Worm (Caenorhabditis elegans) whole organism, L4/young adult: ENCODE measurements around the gene C32H11.3.

ENCODE experiments used
- W03F9.2 ChIP-seq: fragments of 150-350 bp; optimal IDR thresholded peaks from 2 replicates; lab custom pipeline; 2014; ENCODE audit warnings: missing biosample characterization, missing genetic modification characterization
- dao-5 ChIP-seq: sonication (generic microtip); optimal IDR thresholded peaks from 2 replicates; lab custom pipeline; 2016; ENCODE audit warnings: missing genotype, missing genetic modification characterization, moderate library complexity, missing compliant biosample characterization
- him-1 ChIP-seq: sonication (generic microtip); optimal IDR thresholded peaks from 2 replicates; lab custom pipeline; 2016; ENCODE audit warnings: missing genotype, missing genetic modification reagents, missing genetic modification characterization, missing compliant biosample characterization

DNA sequence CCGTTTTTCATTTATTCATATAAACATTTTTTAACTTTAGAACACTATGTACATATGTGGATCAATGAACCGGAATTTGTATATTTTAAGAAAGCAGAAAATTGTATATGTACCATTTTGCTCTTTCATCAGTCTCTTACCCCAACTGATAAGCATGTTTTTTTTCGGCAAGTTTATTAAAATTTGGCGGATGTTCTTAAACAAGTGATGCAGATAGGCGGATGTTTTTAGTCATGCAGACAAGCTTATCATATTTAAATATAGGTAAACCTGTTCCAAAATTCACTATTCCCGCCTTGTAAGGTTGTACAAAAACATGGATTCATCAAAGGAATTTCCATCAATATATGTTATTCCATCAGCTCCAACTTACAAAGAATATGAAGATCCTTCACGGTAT, 19.0 kb upstream of the C32H11.3 start, which contains the start of gene K08D8.9:
- TF ChIP-seq dao-5 (tag; lab: Kevin White, UChicago) (no peak), him-1 (tag; lab: Kevin White, UChicago) (no peak), W03F9.2 (tag; lab: Kevin White, UChicago) (no peak)
